Fruit fly (Drosophila melanogaster): Measurements from ENCODE around the gene CG31087.

Gene CG31087

DNA sequence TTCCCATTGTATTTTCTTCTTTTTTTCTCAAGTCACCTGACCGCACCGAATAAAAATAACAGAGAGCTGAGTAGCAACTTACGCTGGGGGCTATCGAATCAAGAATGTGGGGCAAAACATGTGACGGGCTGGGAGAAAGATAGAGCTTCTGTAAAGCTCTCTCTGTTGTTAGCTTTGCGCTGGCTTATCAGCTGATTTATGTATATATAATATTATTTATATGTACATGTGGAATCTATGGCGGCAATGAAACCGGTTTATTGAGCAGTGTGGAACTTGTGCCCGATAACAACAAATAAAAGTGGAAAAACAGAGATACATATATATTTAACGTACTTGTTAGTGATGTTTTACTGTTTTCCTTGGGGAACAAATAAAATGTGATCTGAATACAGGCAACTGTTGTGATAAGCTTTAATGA lies 20.8 kb downstream of the CG31087 start, which contains the start of gene CG31098 (continued):
- TF ChIP-seq spab (GFP tag; optimal IDR thresholded peaks at IDR 0.05) = no peak

DNA sequence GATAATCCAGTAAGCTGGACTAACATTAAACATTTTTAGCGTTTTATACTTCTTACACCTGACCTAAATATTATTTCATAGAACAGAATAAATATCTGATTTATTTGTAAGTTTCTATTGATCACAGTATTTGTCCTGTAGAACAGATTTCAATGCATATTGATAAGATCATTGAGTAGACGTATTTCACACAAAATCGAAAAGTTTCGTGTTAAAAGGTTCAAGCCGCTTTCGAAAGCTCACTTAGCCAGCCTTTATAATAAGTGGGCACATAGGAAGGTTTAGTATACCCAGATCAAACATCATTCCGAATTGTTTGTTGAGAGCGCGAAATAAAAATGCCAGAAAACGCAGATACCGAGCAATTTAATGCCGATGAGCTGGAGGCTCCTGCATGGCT lies 24.0 kb downstream of the CG31087 start, which contains the start of gene CG11893:
TSS of gene CG11893 (plus strand) at position 301 of the 400 bp plus-strand sequence.
- no peak for TF ChIP-seq spab (GFP tag; optimal IDR thresholded peaks at IDR 0.05)
- no peak for TF ChIP-seq Ets96B (tag; optimal IDR thresholded peaks at IDR 0.05)
- TF ChIP-seq Blimp-1 (GFP tag; optimal IDR thresholded peaks at IDR 0.05) = no peak
- TF ChIP-seq CG6163 (GFP tag; IDR thresholded peaks at IDR 0.05) = no peak
- TF ChIP-seq lz (GFP tag; optimal IDR thresholded peaks at IDR 0.05) = no peak

DNA sequence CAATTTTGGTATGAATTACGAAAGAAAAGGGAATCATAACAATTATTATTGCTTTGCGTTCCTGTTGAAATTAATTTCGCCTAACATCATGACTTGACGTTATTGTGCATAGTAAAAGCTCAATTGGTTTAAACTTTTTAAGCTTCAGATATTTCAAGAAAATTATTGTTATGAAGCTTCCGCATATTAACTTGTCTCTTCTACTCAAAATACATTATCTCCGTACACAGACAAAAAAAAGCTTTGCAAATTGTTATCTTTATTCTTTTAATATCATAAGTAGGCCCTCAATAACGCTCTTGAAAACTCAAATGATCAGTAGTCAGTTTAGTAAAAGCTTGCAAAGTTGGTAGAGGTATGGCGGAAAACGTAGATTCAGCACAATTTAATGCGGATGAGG lies 26.5 kb downstream of the CG31087 start, which contains the start of gene CG13658:
TSS of gene CG13658 (plus strand) at position 347 of the 400 bp plus-strand sequence.
- TF ChIP-seq Blimp-1 (GFP tag; optimal IDR thresholded peaks at IDR 0.05) = no peak
- TF ChIP-seq CG3919 (GFP tag; optimal IDR thresholded peaks at IDR 0.05) = no peak
- no peak for TF ChIP-seq CG7368 (GFP tag; optimal IDR thresholded peaks at IDR 0.05)
- TF ChIP-seq CG11762 (GFP tag; optimal IDR thresholded peaks at IDR 0.05; ENCODE audit: insufficient read depth) = no peak
- TF ChIP-seq CG6854 (GFP tag; optimal IDR thresholded peaks at IDR 0.05) = no peak
- TF ChIP-seq Ets96B (tag; optimal IDR thresholded peaks at IDR 0.05) = no peak
- TF ChIP-seq Eip75B (GFP tag; optimal IDR thresholded peaks at IDR 0.05) = no peak
- no peak for TF ChIP-seq cyc (GFP tag; optimal IDR thresholded peaks at IDR 0.05)
- TF ChIP-seq CG6808 (GFP tag; optimal IDR thresholded peaks at IDR 0.05) = no peak
- TF ChIP-seq CG8632 (GFP tag; optimal IDR thresholded peaks at IDR 0.05) = no peak
- TF ChIP-seq eg (GFP tag; IDR thresholded peaks at IDR 0.05) = no peak
- TF ChIP-seq CG11294 (GFP tag; IDR thresholded peaks at IDR 0.05) = no peak
- no peak for TF ChIP-seq CG10669 (GFP tag; optimal IDR thresholded peaks at IDR 0.05)
- no peak for TF ChIP-seq CG9139 (GFP tag; optimal IDR thresholded peaks at IDR 0.05)
- no peak for TF ChIP-seq CG16779 (tag; optimal IDR thresholded peaks at IDR 0.05)
- no peak for TF ChIP-seq CG6792 (GFP tag; optimal IDR thresholded peaks at IDR 0.05)
- no peak for TF ChIP-seq Met (GFP tag; optimal IDR thresholded peaks at IDR 0.05)
- no peak for TF ChIP-seq Eip93F (GFP tag; optimal IDR thresholded peaks at IDR 0.05)

DNA sequence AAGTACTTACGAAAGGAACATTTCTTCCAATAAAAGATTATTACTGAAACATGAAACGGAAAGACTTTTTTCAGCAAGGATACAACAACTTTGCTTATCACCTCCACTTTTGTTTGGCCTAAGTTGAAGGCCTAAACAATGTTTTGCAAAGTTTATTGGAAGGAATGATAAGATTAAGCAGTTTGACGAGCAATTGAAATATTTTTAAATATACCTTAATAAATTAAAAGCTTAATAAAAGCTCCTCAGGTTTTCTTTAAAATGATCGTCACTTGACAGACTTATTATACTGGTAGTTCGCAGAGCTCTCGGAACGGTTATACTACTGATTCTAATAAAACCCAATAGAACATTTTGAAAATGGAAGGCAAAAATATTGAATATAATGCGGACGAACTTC lies 28.5 kb downstream of the CG31087 start, which contains the start of gene CG31104:
TSS of gene CG31104 (plus strand) at position 301 of the 400 bp plus-strand sequence.
- TF ChIP-seq Hr38 (GFP tag; optimal IDR thresholded peaks at IDR 0.05) = no peak
- TF ChIP-seq lz (GFP tag; optimal IDR thresholded peaks at IDR 0.05) = no peak
- no peak for TF ChIP-seq CG3032 (tag; optimal IDR thresholded peaks at IDR 0.05)
- TF ChIP-seq esn (GFP tag; optimal IDR thresholded peaks at IDR 0.05) = no peak
- TF ChIP-seq net (GFP tag; optimal IDR thresholded peaks at IDR 0.05) = no peak
- TF ChIP-seq Smox (GFP tag; optimal IDR thresholded peaks at IDR 0.05) = no peak
- no peak for TF ChIP-seq CG6854 (GFP tag; optimal IDR thresholded peaks at IDR 0.05)
- TF ChIP-seq Sox15 (GFP tag; optimal IDR thresholded peaks at IDR 0.05) = no peak
- TF ChIP-seq Gug (GFP tag; IDR thresholded peaks at IDR 0.05) = no peak
- no peak for TF ChIP-seq salr (GFP tag; optimal IDR thresholded peaks at IDR 0.05)
- no peak for TF ChIP-seq Ets21C (GFP tag; optimal IDR thresholded peaks at IDR 0.05)
- TF ChIP-seq Eip75B (GFP tag; optimal IDR thresholded peaks at IDR 0.05) = no peak
- TF ChIP-seq CG11762 (GFP tag; optimal IDR thresholded peaks at IDR 0.05; ENCODE audit: insufficient read depth) = no peak
- TF ChIP-seq fd59A (GFP tag; optimal IDR thresholded peaks at IDR 0.05) = no peak
- TF ChIP-seq Sox102F (GFP tag; optimal IDR thresholded peaks at IDR 0.05) = no peak
- TF ChIP-seq Eip78C (GFP tag) = no peak

DNA sequence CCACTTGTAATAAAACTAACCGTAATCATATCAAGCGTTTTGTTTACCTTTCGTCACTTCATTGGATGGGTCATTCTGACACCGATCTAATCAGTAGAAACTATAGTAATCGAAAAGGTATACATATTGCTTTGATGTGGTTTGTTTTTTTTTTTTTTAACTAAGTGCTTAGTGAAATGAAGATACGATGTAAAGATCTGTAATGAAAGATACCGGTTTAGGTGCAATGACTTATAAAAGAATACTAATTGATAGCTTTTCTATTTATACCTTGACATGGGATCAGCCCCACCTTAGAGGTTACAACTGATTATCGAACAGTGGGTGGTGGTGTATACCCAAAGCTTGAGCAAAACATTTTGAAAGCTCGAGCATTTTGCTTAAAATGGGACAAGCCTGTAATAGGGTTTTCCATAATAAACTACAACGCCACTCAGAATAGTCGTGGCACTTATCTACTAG lies 30.4 kb downstream of the CG31087 start, which contains the start of gene CG31300:
TSS of gene CG31300 (plus strand) at position 412 of the 462 bp plus-strand sequence.
- TF ChIP-seq spab (GFP tag; optimal IDR thresholded peaks at IDR 0.05) = no peak
- no peak for TF ChIP-seq CG10669 (GFP tag; optimal IDR thresholded peaks at IDR 0.05)
- TF ChIP-seq CG7368 (GFP tag; optimal IDR thresholded peaks at IDR 0.05) = no peak
- no peak for TF ChIP-seq CG8319 (GFP tag; optimal IDR thresholded peaks at IDR 0.05)
- TF ChIP-seq CG15336 (GFP tag; IDR thresholded peaks at IDR 0.05) = no peak
- no peak for TF ChIP-seq Sox14 (GFP tag; optimal IDR thresholded peaks at IDR 0.05)

Measured in whole organism, prepupa.